Worm (Caenorhabditis elegans) whole organism, young adult: ENCODE data around the gene srh-218.

Source experiments
- B0336.3 ChIP-seq: fragments of 200-800 bp; sonication (Bioruptor generic); IDR thresholded peaks from 2 replicates; pipeline ENCODE4 v1.3.6; 2022; ENCODE audit warnings: missing genetic modification characterization, missing compliant biosample characterization
- C06A6.2 ChIP-seq: fragments of 200-800 bp; sonication (Bioruptor generic); conservative IDR thresholded peaks from 2 replicates; pipeline ENCODE4 v1.3.6; 2022; ENCODE audit warnings: missing genetic modification characterization, missing compliant biosample characterization
- D2030.7 ChIP-seq: fragments of 200-800 bp; sonication (Bioruptor generic); IDR thresholded peaks from 2 replicates; pipeline ENCODE4 v1.3.6; 2022; ENCODE audit warnings: missing genetic modification reagents, missing genetic modification characterization, missing compliant biosample characterization
- F10E7.11 ChIP-seq: sonication (generic microtip); optimal IDR thresholded peaks from 2 replicates; lab custom pipeline; 2017; ENCODE audit warnings: mild to moderate bottlenecking, missing genetic modification characterization, moderate library complexity, missing compliant biosample characterization
- F33H1.4 ChIP-seq: fragments of 200-800 bp; sonication (Bioruptor generic); IDR thresholded peaks from 2 replicates; pipeline ENCODE4 v1.3.6; 2022; ENCODE audit warnings: missing genetic modification reagents, missing genetic modification characterization, missing compliant biosample characterization
- F49E8.2 ChIP-seq: sonication (generic microtip); optimal IDR thresholded peaks from 3 replicates; lab custom pipeline; 2017; ENCODE audit warnings: missing genetic modification characterization, mild to moderate bottlenecking, missing compliant biosample characterization, antibody characterized with exemption, moderate library complexity; ENCODE audit not compliant: insufficient read depth
- Y53F4B.3 ChIP-seq: fragments of 200-800 bp; sonication (Bioruptor generic); IDR thresholded peaks from 2 replicates; pipeline ENCODE4 v1.3.6; 2022; ENCODE audit warnings: missing genetic modification reagents, missing genetic modification characterization, missing compliant biosample characterization
- Y79H2A.3 ChIP-seq: fragments of 200-800 bp; sonication (Bioruptor generic); conservative IDR thresholded peaks from 2 replicates; pipeline ENCODE4 v1.3.6; 2022; ENCODE audit warnings: missing genetic modification reagents, missing genetic modification characterization, missing compliant biosample characterization
- akir-1 ChIP-seq: fragments of 200-800 bp; sonication (Bioruptor generic); optimal IDR thresholded peaks from 2 replicates; lab custom pipeline; 2018; ENCODE audit warnings: mild to moderate bottlenecking, missing genetic modification characterization, moderate library complexity, missing compliant biosample characterization
- atf-7 ChIP-seq: sonication (generic microtip); optimal IDR thresholded peaks from 2 replicates; lab custom pipeline; 2017; ENCODE audit warnings: mild to moderate bottlenecking, missing genetic modification characterization, missing compliant biosample characterization
- attf-6 ChIP-seq: fragments of 200-800 bp; sonication (Bioruptor generic); IDR thresholded peaks from 2 replicates; pipeline ENCODE4 v1.3.6; 2022; ENCODE audit warnings: missing genetic modification reagents, missing genetic modification characterization, missing compliant biosample characterization
- chd-7 ChIP-seq: sonication (generic microtip); optimal IDR thresholded peaks from 2 replicates; lab custom pipeline; 2016; ENCODE audit warnings: mild to moderate bottlenecking, missing genetic modification characterization, moderate library complexity, missing compliant biosample characterization
- dpff-1 ChIP-seq: sonication (generic microtip); optimal IDR thresholded peaks from 2 replicates; lab custom pipeline; 2017; ENCODE audit warnings: mild to moderate bottlenecking, missing genetic modification characterization, missing compliant biosample characterization
- efl-1 ChIP-seq: fragments of 150-350 bp; optimal IDR thresholded peaks from 2 replicates; lab custom pipeline; 2014; ENCODE audit warnings: missing biosample characterization, missing genetic modification reagents, missing genetic modification characterization
- him-1 ChIP-seq: sonication (generic microtip); optimal IDR thresholded peaks from 2 replicates; lab custom pipeline; 2016; ENCODE audit warnings: missing genotype, missing genetic modification reagents, missing genetic modification characterization, missing compliant biosample characterization
- hmg-20 ChIP-seq: fragments of 200-800 bp; sonication (Bioruptor generic); IDR thresholded peaks from 2 replicates; pipeline ENCODE4 v1.3.6; 2022; ENCODE audit warnings: missing genetic modification reagents, missing genetic modification characterization, missing compliant biosample characterization
- hsf-1 ChIP-seq: fragments of 200-800 bp; sonication (Bioruptor generic); IDR thresholded peaks from 2 replicates; pipeline ENCODE4 v1.3.6; 2022; ENCODE audit warnings: missing genetic modification reagents, missing genetic modification characterization, missing compliant biosample characterization
- lin-26 ChIP-seq: fragments of 200-800 bp; sonication (Bioruptor generic); IDR thresholded peaks from 2 replicates; pipeline ENCODE4 v1.3.6; 2022; ENCODE audit warnings: missing genetic modification reagents, missing genetic modification characterization, missing compliant biosample characterization
- lin-35 ChIP-seq, 3 experiments: fragments of 150-350 bp in 2 of 3; sonication (generic microtip) in 1 of 3; optimal IDR thresholded peaks; 2 replicates each; lab custom pipeline; 2014 to 2018; ENCODE audit warnings: missing biosample characterization in 3 of 3, missing genetic modification characterization in 3 of 3, missing genetic modification reagents in 3 of 3
- lin-54 ChIP-seq: fragments of 200-800 bp; sonication (Bioruptor generic); optimal IDR thresholded peaks from 2 replicates; lab custom pipeline; 2018; ENCODE audit warnings: mild to moderate bottlenecking, missing genetic modification characterization, missing compliant biosample characterization
- lsl-1 ChIP-seq: fragments of 200-800 bp; sonication (Bioruptor generic); optimal IDR thresholded peaks from 2 replicates; lab custom pipeline; 2018; ENCODE audit warnings: mild to moderate bottlenecking, missing genetic modification characterization, moderate library complexity, missing compliant biosample characterization
- madf-10 ChIP-seq: sonication (generic microtip); optimal IDR thresholded peaks from 2 replicates; lab custom pipeline; 2016; ENCODE audit warnings: mild to moderate bottlenecking, missing genetic modification characterization, missing compliant biosample characterization
- madf-6 ChIP-seq: fragments of 200-800 bp; sonication (Bioruptor generic); IDR thresholded peaks from 2 replicates; pipeline ENCODE4 v1.3.6; 2022; ENCODE audit warnings: missing genetic modification reagents, missing genetic modification characterization, missing compliant biosample characterization
- mel-28 ChIP-seq: sonication (generic microtip); optimal IDR thresholded peaks from 2 replicates; lab custom pipeline; 2016; ENCODE audit warnings: borderline replicate concordance, mild to moderate bottlenecking, missing genetic modification characterization, missing compliant biosample characterization
- nfya-1 ChIP-seq: sonication (generic microtip); optimal IDR thresholded peaks from 2 replicates; lab custom pipeline; 2017; ENCODE audit warnings: antibody characterized with exemption, missing compliant biosample characterization, missing genetic modification characterization, borderline replicate concordance; ENCODE audit not compliant: insufficient read depth
- pbrm-1 ChIP-seq: fragments of 200-800 bp; sonication (Bioruptor generic); IDR thresholded peaks from 2 replicates; pipeline ENCODE4 v1.3.6; 2022; ENCODE audit warnings: missing genetic modification reagents, missing genetic modification characterization, missing compliant biosample characterization
- rcor-1 ChIP-seq: fragments of 200-800 bp; sonication (Bioruptor generic); IDR thresholded peaks from 2 replicates; pipeline ENCODE4 v1.3.6; 2022; ENCODE audit warnings: missing genetic modification reagents, missing genetic modification characterization, missing compliant biosample characterization
- rec-8 ChIP-seq, 2 experiments: sonication (generic microtip); optimal IDR thresholded peaks; 2 replicates each; lab custom pipeline; 2016; ENCODE audit warnings: mild to moderate bottlenecking in 2 of 2, missing genetic modification characterization in 2 of 2, missing genetic modification reagents in 2 of 2, missing genotype in 2 of 2, missing biosample characterization in 1 of 2, missing compliant biosample characterization in 1 of 2, moderate library complexity in 1 of 2
- sdz-38 ChIP-seq: sonication (generic microtip); optimal IDR thresholded peaks from 2 replicates; lab custom pipeline; 2016; ENCODE audit warnings: missing genotype, missing genetic modification characterization, missing compliant biosample characterization
- snpc-3.4 ChIP-seq: sonication (generic microtip); optimal IDR thresholded peaks from 2 replicates; lab custom pipeline; 2017; ENCODE audit warnings: missing genetic modification characterization, mild to moderate bottlenecking, missing compliant biosample characterization, antibody characterized with exemption, moderate library complexity, missing genotype, missing genetic modification reagents
- tbp1 ChIP-seq: fragments of 200-800 bp; sonication (Bioruptor generic); optimal IDR thresholded peaks from 2 replicates; lab custom pipeline; 2018; ENCODE audit warnings: mild to moderate bottlenecking, missing genetic modification characterization, missing compliant biosample characterization
- tbx-9 ChIP-seq: sonication (generic microtip); optimal IDR thresholded peaks from 2 replicates; lab custom pipeline; 2016; ENCODE audit warnings: borderline replicate concordance, missing genetic modification characterization, inconsistent platforms, missing compliant biosample characterization
- unc-62 ChIP-seq: fragments of 150-350 bp; optimal IDR thresholded peaks from 2 replicates; lab custom pipeline; 2014; ENCODE audit warnings: missing biosample characterization, missing genetic modification reagents, missing genetic modification characterization
- xnd-1 ChIP-seq: sonication (generic microtip); optimal IDR thresholded peaks from 2 replicates; lab custom pipeline; 2016; ENCODE audit warnings: missing genotype, missing genetic modification reagents, missing genetic modification characterization, missing compliant biosample characterization
- zfh-2 ChIP-seq: fragments of 200-800 bp; sonication (Bioruptor generic); conservative IDR thresholded peaks from 2 replicates; pipeline ENCODE4 v1.3.6; 2022; ENCODE audit warnings: missing genetic modification reagents, missing genetic modification characterization, missing compliant biosample characterization
- ztf-18 ChIP-seq: sonication (generic microtip); optimal IDR thresholded peaks from 2 replicates; lab custom pipeline; 2016; ENCODE audit warnings: missing genotype, mild to moderate bottlenecking, missing genetic modification characterization, missing compliant biosample characterization
- ztf-25 ChIP-seq: fragments of 200-800 bp; sonication (Bioruptor generic); IDR thresholded peaks from 2 replicates; pipeline ENCODE4 v1.3.6; 2022; ENCODE audit warnings: missing genetic modification reagents, missing genetic modification characterization, missing compliant biosample characterization

The srh-218 gene

DNA sequence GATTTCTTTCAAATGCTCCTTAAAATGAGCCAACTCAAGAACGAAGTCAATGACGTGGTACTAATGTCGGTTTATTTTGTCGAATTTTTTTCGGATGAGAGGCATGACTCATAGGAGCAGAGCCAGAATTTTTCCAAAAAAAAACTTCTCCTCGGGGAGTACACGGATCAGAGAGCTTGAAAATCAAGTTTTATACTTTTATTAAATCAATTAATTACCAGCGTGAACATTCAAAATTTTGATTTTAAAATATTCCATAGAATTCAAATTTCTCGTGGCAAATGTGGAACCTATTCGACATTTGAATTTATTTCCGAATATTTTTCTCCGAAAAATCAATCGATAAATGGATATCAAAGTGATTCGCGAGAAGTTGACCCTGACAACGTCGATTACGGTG, 42.5 kb downstream of the srh-218 start, which contains the start of gene F21A3.4:
Gene F21A3.4, plus strand, starts transcription at position 301 of the 400 bp plus-strand sequence.
- no peak for TF ChIP-seq tbx-9 (tag; lab: Kevin White, UChicago)
- TF ChIP-seq him-1 (tag; lab: Kevin White, UChicago): no peak
- no peak for TF ChIP-seq snpc-3.4 (tag; lab: Kevin White, UChicago)
- no peak for TF ChIP-seq ztf-25
- TF ChIP-seq attf-6 (GFP tag; lab: Robert Waterston, UW): no peak
- TF ChIP-seq chd-7 (tag; lab: Kevin White, UChicago): no peak
- TF ChIP-seq F10E7.11: no peak
- TF ChIP-seq lin-26 (GFP tag; lab: Robert Waterston, UW): no peak
- no peak for TF ChIP-seq F49E8.2 (tag; lab: Kevin White, UChicago)
- TF ChIP-seq atf-7 (tag; lab: Kevin White, UChicago): no peak
- no peak for TF ChIP-seq nfya-1 (tag; lab: Kevin White, UChicago)
- no peak for TF ChIP-seq zfh-2 (GFP tag; lab: Robert Waterston, UW)
- TF ChIP-seq efl-1: no peak
- no peak for TF ChIP-seq C06A6.2 (GFP tag; lab: Robert Waterston, UW)
- TF ChIP-seq lin-35 (GFP tag; optimal IDR thresholded peaks at IDR 0.05; lab: Kevin White, UChicago): no peak
- no peak for TF ChIP-seq mel-28

DNA sequence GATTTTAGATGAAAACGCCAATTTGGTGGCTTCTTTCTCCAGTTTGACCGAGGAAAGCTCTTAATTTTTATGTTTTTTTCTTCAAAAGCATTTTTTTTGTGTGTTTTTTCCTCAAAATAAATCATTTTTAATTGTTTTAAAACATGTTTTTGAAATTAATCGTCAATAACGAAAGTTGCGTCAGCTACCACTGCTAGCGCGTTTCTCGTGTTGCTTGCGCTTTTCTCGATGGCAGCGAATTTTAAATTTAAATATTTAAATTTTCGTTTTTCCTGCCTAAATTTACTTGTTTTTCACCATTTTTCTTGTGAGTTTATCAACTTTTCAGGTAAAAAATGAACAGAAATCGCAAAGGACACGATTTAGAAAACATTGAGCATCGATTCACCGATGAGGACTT, 44.1 kb downstream of the srh-218 start, which contains the start of gene prde-1:
Gene prde-1, plus strand, starts transcription at position 322 of the 400 bp plus-strand sequence.
- TF ChIP-seq hsf-1 (GFP tag; lab: Robert Waterston, UW) (peak; percentile 41; the same call in 1 of the 2 replicates), lsl-1 (peak; percentile 61), D2030.7 (GFP tag; lab: Robert Waterston, UW) (peak; percentile 50), ztf-18 (peak; percentile 93), efl-1 (no peak), rcor-1 (GFP tag; lab: Robert Waterston, UW) (0 out of 2 replicates have a peak, but pooled peaks have one; percentile 36), Y53F4B.3 (GFP tag; lab: Robert Waterston, UW) (no peak), sdz-38 (tag; lab: Kevin White, UChicago) (no peak), pbrm-1 (GFP tag; lab: Robert Waterston, UW) (0 out of 2 replicates have a peak, but pooled peaks have one; percentile 13), xnd-1 (tag; lab: Kevin White, UChicago) (peak; percentile 43), rec-8 (tag; optimal IDR thresholded peaks at IDR 0.05; lab: Kevin White, UChicago) (no peak), lin-54 (GFP tag; lab: Kevin White, UChicago) (peak; percentile 49), Y79H2A.3 (GFP tag; lab: Robert Waterston, UW) (no peak), atf-7 (tag; lab: Kevin White, UChicago) (no peak), madf-6 (peak; percentile 66), B0336.3 (no peak), tbp1 (GFP tag; lab: Kevin White, UChicago) (peak; percentile 28), F33H1.4 (GFP tag; lab: Robert Waterston, UW) (peak; percentile 48), akir-1 (no peak)

DNA sequence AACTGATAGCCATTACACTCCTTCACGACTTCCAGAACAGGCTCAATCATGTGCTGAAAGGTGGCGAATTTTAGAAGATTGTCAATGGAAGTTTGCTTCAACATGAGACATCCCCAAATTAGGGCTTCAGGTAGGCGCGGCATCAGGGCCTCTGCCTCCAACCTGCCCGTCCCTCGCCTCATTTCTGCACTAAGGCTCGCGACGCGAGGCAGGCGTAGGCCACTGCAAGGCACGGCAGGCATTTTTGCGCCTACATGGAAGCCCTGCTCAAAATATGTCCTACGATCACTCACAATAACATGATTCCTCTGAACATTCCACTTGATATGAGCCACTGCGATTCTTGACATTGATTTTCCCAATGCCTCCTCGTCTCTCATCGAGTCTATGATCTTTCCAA, 49.5 kb downstream of the srh-218 start:
- TF ChIP-seq madf-10: no peak
- TF ChIP-seq F49E8.2 (tag; lab: Kevin White, UChicago): no peak
- peak; percentile 77 for TF ChIP-seq zfh-2 (GFP tag; lab: Robert Waterston, UW)
- TF ChIP-seq hmg-20 (GFP tag; lab: Robert Waterston, UW): no peak
- TF ChIP-seq dpff-1 (tag; lab: Kevin White, UChicago): no peak
- no peak for TF ChIP-seq unc-62
